Fruit fly (Drosophila melanogaster) whole organism, embryonic: ENCODE results near the gene CG3984.

Experiments
- ATbp ChIP-seq: fragments of 200-800 bp; sonication (Bioruptor generic); optimal IDR thresholded peaks from 2 replicates; lab custom pipeline; 2017; ENCODE audit warnings: missing biosample characterization, mild to moderate bottlenecking, missing genetic modification characterization, missing genetic modification reagents
- Atf3 ChIP-seq: fragments of 200-800 bp; sonication (Bioruptor generic); optimal IDR thresholded peaks from 3 replicates; lab custom pipeline; 2016; ENCODE audit warnings: missing biosample characterization, missing genetic modification characterization
- B-H2 ChIP-seq: fragments of 200-800 bp; sonication (Bioruptor generic); optimal IDR thresholded peaks from 2 replicates; lab custom pipeline; 2018; ENCODE audit warnings: missing biosample characterization, mild to moderate bottlenecking, missing genetic modification characterization
- CG11695 ChIP-seq: fragments of 200-800 bp; sonication (Bioruptor generic); IDR thresholded peaks from 3 replicates; pipeline ENCODE4 v1.3.6; 2022; ENCODE audit warnings: missing biosample characterization, missing genetic modification characterization
- CG12391 ChIP-seq: fragments of 200-800 bp; sonication (Bioruptor generic); optimal IDR thresholded peaks from 3 replicates; lab custom pipeline; 2018; ENCODE audit warnings: missing biosample characterization, mild to moderate bottlenecking, missing genetic modification characterization, moderate library complexity
- CG13123 ChIP-seq: fragments of 200-800 bp; sonication (Bioruptor generic); optimal IDR thresholded peaks from 2 replicates; lab custom pipeline; 2016; ENCODE audit warnings: missing biosample characterization, missing genetic modification characterization
- CG15073 ChIP-seq: fragments of 200-800 bp; sonication (Bioruptor generic); optimal IDR thresholded peaks from 2 replicates; lab custom pipeline; 2016; ENCODE audit warnings: missing biosample characterization, missing genetic modification characterization
- CG1529 ChIP-seq: fragments of 200-800 bp; sonication (Bioruptor generic); optimal IDR thresholded peaks from 3 replicates; lab custom pipeline; 2018; ENCODE audit warnings: missing biosample characterization, missing genetic modification characterization
- CG15601 ChIP-seq: fragments of 200-800 bp; sonication (Bioruptor generic); optimal IDR thresholded peaks from 3 replicates; lab custom pipeline; 2019; ENCODE audit warnings: missing biosample characterization, mild to moderate bottlenecking, missing genetic modification characterization, moderate library complexity
- CG17912 ChIP-seq: fragments of 200-800 bp; sonication (Bioruptor generic); optimal IDR thresholded peaks from 2 replicates; lab custom pipeline; 2018; ENCODE audit warnings: missing biosample characterization, mild to moderate bottlenecking, missing genetic modification characterization
- CG2120 ChIP-seq: fragments of 200-800 bp; sonication (Bioruptor generic); optimal IDR thresholded peaks from 3 replicates; lab custom pipeline; 2016; ENCODE audit warnings: missing biosample characterization, missing genetic modification characterization
- CG2875 ChIP-seq: fragments of 200-800 bp; sonication (Bioruptor generic); optimal IDR thresholded peaks from 2 replicates; lab custom pipeline; 2017; ENCODE audit warnings: missing biosample characterization, mild to moderate bottlenecking, missing genetic modification characterization, missing genetic modification reagents
- CG2889 ChIP-seq: fragments of 200-800 bp; sonication (Bioruptor generic); IDR thresholded peaks from 3 replicates; pipeline ENCODE4 v1.3.6; 2022; ENCODE audit warnings: missing biosample characterization, missing genetic modification characterization
- CG3065 ChIP-seq: fragments of 200-800 bp; sonication (Bioruptor generic); optimal IDR thresholded peaks from 2 replicates; lab custom pipeline; 2016; ENCODE audit warnings: missing biosample characterization, missing genetic modification characterization
- CG3838 ChIP-seq: fragments of 200-800 bp; sonication (Bioruptor generic); optimal IDR thresholded peaks from 3 replicates; lab custom pipeline; 2016; ENCODE audit warnings: missing biosample characterization, missing genetic modification characterization
- CG4282 ChIP-seq: fragments of 200-800 bp; sonication (Bioruptor generic); optimal IDR thresholded peaks from 2 replicates; lab custom pipeline; 2016; ENCODE audit warnings: missing biosample characterization, missing genetic modification characterization
- CG7839 ChIP-seq: fragments of 200-800 bp; sonication (Bioruptor generic); optimal IDR thresholded peaks from 3 replicates; lab custom pipeline; 2018; ENCODE audit warnings: missing biosample characterization, mild to moderate bottlenecking, missing genetic modification characterization, moderate library complexity
- CG8089 ChIP-seq: fragments of 200-800 bp; sonication (Bioruptor generic); optimal IDR thresholded peaks from 3 replicates; lab custom pipeline; 2016; ENCODE audit warnings: missing biosample characterization, missing genetic modification characterization
- CG8281 ChIP-seq: fragments of 200-800 bp; sonication (Bioruptor generic); optimal IDR thresholded peaks from 2 replicates; lab custom pipeline; 2018; ENCODE audit warnings: missing biosample characterization, mild to moderate bottlenecking, missing genetic modification characterization, moderate library complexity
- CG9609 ChIP-seq: fragments of 200-800 bp; sonication (Bioruptor generic); optimal IDR thresholded peaks from 3 replicates; lab custom pipeline; 2016; ENCODE audit warnings: missing biosample characterization, missing genetic modification characterization
- CG9876 ChIP-seq: fragments of 200-800 bp; sonication (Bioruptor generic); optimal IDR thresholded peaks from 2 replicates; lab custom pipeline; 2016; ENCODE audit warnings: missing biosample characterization, missing genetic modification characterization
- Dp ChIP-seq: fragments of 200-800 bp; sonication (Bioruptor generic); optimal IDR thresholded peaks from 2 replicates; lab custom pipeline; 2018; ENCODE audit warnings: missing biosample characterization, mild to moderate bottlenecking, missing genetic modification characterization, moderate library complexity
- Ets65A ChIP-seq: fragments of 200-800 bp; sonication (Bioruptor generic); peaks from one replicate; lab custom pipeline; 2016; ENCODE audit warnings: missing biosample characterization, missing genetic modification characterization
- Hr3 ChIP-seq: fragments of 200-800 bp; sonication (Bioruptor generic); optimal IDR thresholded peaks from 3 replicates; lab custom pipeline; 2016; ENCODE audit warnings: missing biosample characterization, missing genetic modification characterization
- Jarid2 ChIP-seq: fragments of 200-800 bp; sonication (Bioruptor generic); optimal IDR thresholded peaks from 3 replicates; lab custom pipeline; 2017; ENCODE audit warnings: mild to moderate bottlenecking, missing biosample characterization, missing genetic modification reagents, missing genetic modification characterization
- Sin3A ChIP-seq: fragments of >200 bp; optimal IDR thresholded peaks from 2 replicates; lab custom pipeline; 2018
- Sox100B ChIP-seq: fragments of 200-800 bp; sonication (Bioruptor generic); optimal IDR thresholded peaks from 3 replicates; lab custom pipeline; 2018; ENCODE audit warnings: missing biosample characterization, mild to moderate bottlenecking, missing genetic modification characterization
- Sry-δ ChIP-seq: fragments of 200-800 bp; sonication (Bioruptor generic); optimal IDR thresholded peaks from 2 replicates; lab custom pipeline; 2016; ENCODE audit warnings: missing biosample characterization, missing genetic modification characterization
- Stat92E ChIP-seq, 3 experiments: fragments of >200 bp in 2 of 3; fragments of 200-800 bp in 1 of 3; sonication (Bioruptor generic) in 1 of 3; optimal IDR thresholded peaks; 2 replicates each; lab custom pipeline; 2017 to 2019; ENCODE audit warnings: missing biosample characterization in 3 of 3, missing genetic modification characterization in 3 of 3, mild to moderate bottlenecking in 1 of 3, moderate library complexity in 1 of 3
- Trl ChIP-seq, 3 experiments: fragments of >200 bp in 2 of 3; fragments of 200-800 bp in 1 of 3; sonication (Bioruptor generic) in 1 of 3; optimal IDR thresholded peaks; 2 replicates in 1 of 3; 3 replicates in 2 of 3; lab custom pipeline; 2016 to 2017; ENCODE audit warnings: missing biosample characterization in 1 of 3, missing genetic modification characterization in 1 of 3
- Usf ChIP-seq: fragments of 200-800 bp; sonication (Bioruptor generic); optimal IDR thresholded peaks from 2 replicates; lab custom pipeline; 2017; ENCODE audit warnings: missing genotype, missing biosample characterization, missing genetic modification characterization
- al ChIP-seq: fragments of 200-800 bp; sonication (Bioruptor generic); IDR thresholded peaks from 2 replicates; pipeline ENCODE4 v1.3.6; 2022; ENCODE audit warnings: missing biosample characterization, missing genetic modification characterization
- amos ChIP-seq: fragments of 200-800 bp; sonication (Bioruptor generic); IDR thresholded peaks from 2 replicates; pipeline ENCODE4 v1.3.6; 2022; ENCODE audit warnings: missing biosample characterization, missing genetic modification characterization; ENCODE audit not compliant: partially characterized antibody
- aop ChIP-seq: fragments of 200-800 bp; sonication (Bioruptor generic); IDR thresholded peaks from 2 replicates; pipeline ENCODE4 v1.3.6; 2022; ENCODE audit warnings: missing biosample characterization, missing genetic modification characterization
- ash1 ChIP-seq: fragments of 200-800 bp; sonication (Bioruptor generic); optimal IDR thresholded peaks from 2 replicates; lab custom pipeline; 2018; ENCODE audit warnings: missing biosample characterization, mild to moderate bottlenecking, missing genetic modification characterization
- btn ChIP-seq: fragments of 200-800 bp; sonication (Bioruptor generic); optimal IDR thresholded peaks from 2 replicates; lab custom pipeline; 2016; ENCODE audit warnings: missing biosample characterization, missing genetic modification characterization
- crp ChIP-seq, 2 experiments: fragments of 200-800 bp; sonication (Bioruptor generic); optimal IDR thresholded peaks; 2 replicates in 1 of 2; 3 replicates in 1 of 2; lab custom pipeline; 2017; ENCODE audit warnings: missing biosample characterization in 2 of 2, missing genetic modification characterization in 2 of 2, mild to moderate bottlenecking in 1 of 2, moderate library complexity in 1 of 2
- cwo ChIP-seq: fragments of 200-800 bp; sonication (Bioruptor generic); optimal IDR thresholded peaks from 3 replicates; lab custom pipeline; 2017; ENCODE audit warnings: missing biosample characterization, missing genetic modification characterization, mild to moderate bottlenecking, moderate library complexity, missing genetic modification reagents
- emc ChIP-seq: fragments of 200-800 bp; sonication (Bioruptor generic); optimal IDR thresholded peaks from 2 replicates; lab custom pipeline; 2016; ENCODE audit warnings: missing biosample characterization, missing genetic modification characterization
- en ChIP-seq: fragments of 200-800 bp; sonication (Bioruptor generic); optimal IDR thresholded peaks from 2 replicates; lab custom pipeline; 2016; ENCODE audit warnings: missing biosample characterization, missing genetic modification characterization
- gem ChIP-seq: fragments of 200-800 bp; sonication (Bioruptor generic); optimal IDR thresholded peaks from 2 replicates; lab custom pipeline; 2019; ENCODE audit warnings: missing biosample characterization, mild to moderate bottlenecking, missing genetic modification characterization, moderate library complexity
- kah ChIP-seq: fragments of 200-800 bp; sonication (Bioruptor generic); optimal IDR thresholded peaks from 2 replicates; lab custom pipeline; 2018; ENCODE audit warnings: missing biosample characterization, mild to moderate bottlenecking, missing genetic modification characterization
- otp ChIP-seq: fragments of 200-800 bp; sonication (Bioruptor generic); IDR thresholded peaks from 3 replicates; pipeline ENCODE4, ENCODE4 v1.3.6; 2022; ENCODE audit warnings: missing biosample characterization, missing genetic modification characterization
- pb ChIP-seq: fragments of 200-800 bp; sonication (Bioruptor generic); optimal IDR thresholded peaks from 3 replicates; lab custom pipeline; 2016; ENCODE audit warnings: missing biosample characterization, missing genetic modification characterization
- psq ChIP-seq: fragments of 200-800 bp; sonication (Bioruptor generic); optimal IDR thresholded peaks from 2 replicates; lab custom pipeline; 2017; ENCODE audit warnings: missing biosample characterization, missing genetic modification characterization
- sc ChIP-seq, 3 experiments: fragments of >200 bp in 2 of 3; fragments of 200-800 bp in 1 of 3; sonication (Bioruptor generic) in 1 of 3; optimal IDR thresholded peaks; 2 replicates in 2 of 3; 3 replicates in 1 of 3; lab custom pipeline; 2017; ENCODE audit warnings: mild to moderate bottlenecking in 1 of 3, missing biosample characterization in 1 of 3, missing genetic modification characterization in 1 of 3, missing genetic modification reagents in 1 of 3
- tin ChIP-seq: fragments of 200-800 bp; sonication (Bioruptor generic); optimal IDR thresholded peaks from 3 replicates; lab custom pipeline; 2016; ENCODE audit warnings: missing biosample characterization, missing genetic modification characterization
- unc-4 ChIP-seq: fragments of 200-800 bp; sonication (Bioruptor generic); IDR thresholded peaks from 2 replicates; pipeline ENCODE4 v1.3.6; 2022; ENCODE audit warnings: missing biosample characterization, missing genetic modification characterization; ENCODE audit not compliant: partially characterized antibody
- vfl ChIP-seq: fragments of 200-800 bp; sonication (Bioruptor generic); optimal IDR thresholded peaks from 2 replicates; lab custom pipeline; 2016; ENCODE audit warnings: missing biosample characterization, missing genetic modification characterization
- yki ChIP-seq: fragments of >200 bp; optimal IDR thresholded peaks from 3 replicates; lab custom pipeline; 2018

CG3984 gene

dm6 chr3R:15095550-15096031, 41.4 kb upstream of the CG3984 start, which contains the start of gene CG6966 (continued):
- peak; percentile 84 for TF ChIP-seq Sry-δ (GFP tag; lab: Kevin White, UChicago)
- TF ChIP-seq en (GFP tag; lab: Kevin White, UChicago), result peak; percentile 94
- TF ChIP-seq yki (lab: Kevin White, UChicago), result no peak
- peak; percentile 100 for TF ChIP-seq Ets65A (GFP tag; lab: Kevin White, UChicago)
- peak; percentile 93 for TF ChIP-seq CG3838 (GFP tag; lab: Kevin White, UChicago)
- no peak for TF ChIP-seq unc-4
- peak; percentile 97 for TF ChIP-seq Dp (GFP tag; lab: Kevin White, UChicago)
- TF ChIP-seq crp (GFP tag; optimal IDR thresholded peaks at IDR 0.05; lab: Kevin White, UChicago), result peak in 1 of 2 experiments; percentile 77
- TF ChIP-seq CG2875 (GFP tag; lab: Kevin White, UChicago), result peak; percentile 94
- peak; percentile 48 for TF ChIP-seq Sin3A
- TF ChIP-seq B-H2 (GFP tag; lab: Kevin White, UChicago), result peak; percentile 99
- TF ChIP-seq CG8281 (tag; lab: Kevin White, UChicago), result peak; percentile 64
- TF ChIP-seq vfl, result peak; percentile 92
- peak; percentile 93 for TF ChIP-seq Hr3 (GFP tag; lab: Kevin White, UChicago)
- TF ChIP-seq pb (GFP tag; lab: Kevin White, UChicago), result peak; percentile 94
- TF ChIP-seq Jarid2 (GFP tag; lab: Kevin White, UChicago), result peak; percentile 75
- peak; percentile 93 for TF ChIP-seq CG4282 (GFP tag; lab: Kevin White, UChicago)
- peak; percentile 93 for TF ChIP-seq CG3065
- TF ChIP-seq btn, result peak; percentile 84
- no peak for TF ChIP-seq Trl (optimal IDR thresholded peaks at IDR 0.05; lab: Kevin White, UChicago)
- peak; percentile 97 for TF ChIP-seq Trl (GFP tag; optimal IDR thresholded peaks at IDR 0.05; lab: Kevin White, UChicago)
- no peak for TF ChIP-seq sc (optimal IDR thresholded peaks at IDR 0.05; lab: Kevin White, UChicago)
- TF ChIP-seq sc (GFP tag; optimal IDR thresholded peaks at IDR 0.05; lab: Kevin White, UChicago), result peak; percentile 89
- TF ChIP-seq emc, result peak; percentile 96
- TF ChIP-seq Usf (GFP tag; lab: Kevin White, UChicago), result peak; percentile 95
- peak; percentile 86 for TF ChIP-seq gem (tag; lab: Kevin White, UChicago)
- peak; percentile 95 for TF ChIP-seq ATbp (GFP tag; lab: Kevin White, UChicago)
- TF ChIP-seq CG9876, result peak; percentile 99
- TF ChIP-seq Atf3 (GFP tag; lab: Kevin White, UChicago), result peak; percentile 96
- no peak for TF ChIP-seq al (GFP tag; lab: Robert Waterston, UW)
- peak; percentile 96 for TF ChIP-seq ash1 (GFP tag; lab: Kevin White, UChicago)
- no peak for TF ChIP-seq otp (GFP tag; lab: Robert Waterston, UW)
- TF ChIP-seq CG7839 (tag; lab: Kevin White, UChicago), result peak; percentile 91
- TF ChIP-seq CG1529 (GFP tag; lab: Kevin White, UChicago), result peak; percentile 90
- no peak for TF ChIP-seq aop
- TF ChIP-seq CG2120 (GFP tag; lab: Kevin White, UChicago), result peak; percentile 96
- TF ChIP-seq CG17912 (GFP tag; lab: Kevin White, UChicago), result peak; percentile 99
- no peak for TF ChIP-seq amos (GFP tag; lab: Robert Waterston, UW)
- peak in 1 of 3 experiments; percentile 80 for TF ChIP-seq Stat92E (GFP tag; optimal IDR thresholded peaks at IDR 0.05; lab: Kevin White, UChicago)
- peak; percentile 66 for TF ChIP-seq CG15073
- no peak for TF ChIP-seq CG11695 (GFP tag; lab: Robert Waterston, UW)
- TF ChIP-seq CG12391 (tag; lab: Kevin White, UChicago), result peak; percentile 95
- peak; percentile 58 for TF ChIP-seq kah (GFP tag; lab: Kevin White, UChicago)
- peak; percentile 97 for TF ChIP-seq CG9609 (GFP tag; lab: Kevin White, UChicago)
- peak; percentile 97 for TF ChIP-seq CG8089 (GFP tag; lab: Kevin White, UChicago)
- TF ChIP-seq CG13123 (GFP tag; lab: Kevin White, UChicago), result peak; percentile 96
- TF ChIP-seq cwo, result peak; percentile 77
- peak; percentile 84 for TF ChIP-seq psq (GFP tag; lab: Kevin White, UChicago)
- TF ChIP-seq CG15601 (tag; lab: Kevin White, UChicago), result peak; percentile 94
- TF ChIP-seq Sox100B (GFP tag; lab: Kevin White, UChicago), result peak; percentile 77
- TF ChIP-seq CG2889, result no peak
- peak; percentile 90 for TF ChIP-seq tin (GFP tag; lab: Kevin White, UChicago)
